Worm (Caenorhabditis elegans) whole organism, L4/young adult: ENCODE data around the gene clec-55.

Experiments used
- W03F9.2 ChIP-seq: fragments of 150-350 bp; optimal IDR thresholded peaks from 2 replicates; lab custom pipeline; 2014; ENCODE audit warnings: missing biosample characterization, missing genetic modification characterization
- dao-5 ChIP-seq: sonication (generic microtip); optimal IDR thresholded peaks from 2 replicates; lab custom pipeline; 2016; ENCODE audit warnings: missing genotype, missing genetic modification characterization, moderate library complexity, missing compliant biosample characterization
- him-1 ChIP-seq: sonication (generic microtip); optimal IDR thresholded peaks from 2 replicates; lab custom pipeline; 2016; ENCODE audit warnings: missing genotype, missing genetic modification reagents, missing genetic modification characterization, missing compliant biosample characterization

DNA sequence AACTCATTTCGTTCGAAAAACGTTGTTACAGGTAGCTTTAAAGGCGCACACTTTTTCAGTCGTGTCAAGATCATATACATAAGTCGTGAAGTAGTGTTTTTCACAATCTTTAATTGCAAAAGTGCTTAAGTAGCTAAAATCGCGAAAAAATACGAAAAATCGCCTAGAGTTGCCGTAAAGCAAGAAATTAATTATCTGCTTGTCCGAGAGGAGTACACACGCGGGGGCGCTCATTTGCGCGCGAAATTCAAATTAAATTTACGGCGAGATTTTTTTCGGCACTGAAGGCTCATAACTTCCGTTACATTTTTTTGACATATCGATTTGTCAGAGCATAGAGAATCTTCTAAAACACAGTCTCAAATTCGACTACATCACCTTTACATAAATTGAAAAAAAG lies 19.0 kb upstream of the clec-55 start:
- TF ChIP-seq him-1 (tag; lab: Kevin White, UChicago), result no peak
- no peak for TF ChIP-seq W03F9.2
- TF ChIP-seq dao-5 (tag; lab: Kevin White, UChicago), result no peak
